Fruit fly (Drosophila melanogaster) whole organism, wandering third instar larva: ENCODE measurements around the gene CG32812.

Experiments used
- Abd-B ChIP-seq: fragments of >200 bp; optimal IDR thresholded peaks from 2 replicates; lab custom pipeline; 2017; ENCODE audit warnings: missing biosample characterization, missing genetic modification characterization
- CG9705 ChIP-seq: fragments of 200-800 bp; sonication (Bioruptor generic); optimal IDR thresholded peaks from 2 replicates; lab custom pipeline; 2018; ENCODE audit warnings: missing biosample characterization, mild to moderate bottlenecking, missing genetic modification characterization
- CrebA ChIP-seq: fragments of 200-800 bp; sonication (Bioruptor generic); optimal IDR thresholded peaks from 2 replicates; lab custom pipeline; 2016; ENCODE audit warnings: missing biosample characterization, mild to moderate bottlenecking, missing genetic modification characterization, borderline replicate concordance
- Dif ChIP-seq: fragments of 200-275, 200-300 bp; sonication (Bioruptor generic); optimal IDR thresholded peaks from 2 replicates; lab custom pipeline; 2018; ENCODE audit warnings: missing biosample characterization, missing genetic modification characterization; ENCODE audit not compliant: partially characterized antibody
- GATAd ChIP-seq: sonication (Bioruptor generic); optimal IDR thresholded peaks from 2 replicates; lab custom pipeline; 2016; ENCODE audit warnings: missing biosample characterization, missing genetic modification characterization
- HLH106 ChIP-seq: fragments of 200-800 bp; optimal IDR thresholded peaks from 3 replicates; lab custom pipeline; 2019; ENCODE audit warnings: missing biosample characterization, mild to moderate bottlenecking, missing genetic modification characterization, moderate library complexity
- Hnf4 ChIP-seq: fragments of 200-800 bp; sonication (Bioruptor generic); optimal IDR thresholded peaks from 2 replicates; lab custom pipeline; 2016; ENCODE audit warnings: missing biosample characterization, mild to moderate bottlenecking, missing genetic modification characterization
- Hr78 ChIP-seq: fragments of >200 bp; optimal IDR thresholded peaks from 2 replicates; lab custom pipeline; 2017; ENCODE audit warnings: missing biosample characterization, missing genetic modification characterization
- Hr83 ChIP-seq: fragments of 200-300 bp; sonication (Bioruptor generic); optimal IDR thresholded peaks from 2 replicates; lab custom pipeline; 2016; ENCODE audit warnings: missing biosample characterization, mild to moderate bottlenecking, missing genetic modification characterization, moderate library complexity; ENCODE audit not compliant: poor library complexity, severe bottlenecking
- Jra ChIP-seq: sonication (Bioruptor generic); optimal IDR thresholded peaks from 2 replicates; lab custom pipeline; 2016; ENCODE audit warnings: missing biosample characterization, missing genetic modification characterization
- Mio ChIP-seq: sonication (Bioruptor generic); optimal IDR thresholded peaks from 2 replicates; lab custom pipeline; 2016; ENCODE audit warnings: missing biosample characterization, missing genetic modification characterization
- Myc ChIP-seq: fragments of >200 bp; optimal IDR thresholded peaks from 2 replicates; lab custom pipeline; 2017
- N ChIP-seq: fragments of >200 bp; optimal IDR thresholded peaks from 2 replicates; lab custom pipeline; 2018; ENCODE audit warnings: missing biosample characterization, missing external identifiers, missing genetic modification characterization
- Vsx2 ChIP-seq: fragments of 200-300, 225-300 bp; sonication (Bioruptor generic); optimal IDR thresholded peaks from 2 replicates; lab custom pipeline; 2018; ENCODE audit warnings: missing biosample characterization, missing genetic modification characterization; ENCODE audit not compliant: partially characterized antibody
- br ChIP-seq: fragments of 200-800 bp; sonication (Bioruptor generic); optimal IDR thresholded peaks from 2 replicates; lab custom pipeline; 2016; ENCODE audit warnings: missing biosample characterization, missing genetic modification characterization
- dl ChIP-seq, 2 experiments: fragments of 175-275, 200-275 bp in 1 of 2; fragments of 200-275 bp in 1 of 2; sonication (Bioruptor generic); optimal IDR thresholded peaks; lab custom pipeline; 2018; ENCODE audit warnings: mild to moderate bottlenecking in 2 of 2, missing biosample characterization in 2 of 2, missing genetic modification characterization in 2 of 2, moderate library complexity in 2 of 2; ENCODE audit not compliant: partially characterized antibody in 2 of 2, insufficient read depth in 1 of 2
- dsf ChIP-seq: sonication (Bioruptor generic); optimal IDR thresholded peaks from 2 replicates; lab custom pipeline; 2016; ENCODE audit warnings: missing biosample characterization, missing genetic modification characterization, borderline replicate concordance
- foxo ChIP-seq, 2 experiments: fragments of 200-800 bp; sonication (Bioruptor generic); optimal IDR thresholded peaks; 2 replicates in 1 of 2; 3 replicates in 1 of 2; lab custom pipeline; 2016 to 2017; ENCODE audit warnings: missing biosample characterization in 2 of 2, missing genetic modification characterization in 2 of 2
- fru ChIP-seq: fragments of 200-800 bp; sonication (Bioruptor generic); optimal IDR thresholded peaks from 3 replicates; lab custom pipeline; 2016; ENCODE audit warnings: missing biosample characterization, mild to moderate bottlenecking, missing genetic modification characterization
- h ChIP-seq: fragments of 200-800 bp; sonication (Bioruptor generic); optimal IDR thresholded peaks from 3 replicates; lab custom pipeline; 2016; ENCODE audit warnings: missing biosample characterization, mild to moderate bottlenecking, missing genetic modification characterization
- jim ChIP-seq: fragments of 175-275, 200-325 bp; sonication (Bioruptor generic); optimal IDR thresholded peaks from 2 replicates; lab custom pipeline; 2016; ENCODE audit warnings: missing biosample characterization, mild to moderate bottlenecking, missing genetic modification characterization
- lola ChIP-seq: fragments of >200 bp; optimal IDR thresholded peaks from 2 replicates; lab custom pipeline; 2017; ENCODE audit warnings: missing biosample characterization, missing genetic modification characterization
- psq ChIP-seq: fragments of 200-800 bp; sonication (Bioruptor generic); optimal IDR thresholded peaks from 3 replicates; lab custom pipeline; 2017; ENCODE audit warnings: missing biosample characterization, mild to moderate bottlenecking, missing genetic modification characterization, moderate library complexity
- rgr ChIP-seq: fragments of 200-800 bp; sonication (Bioruptor generic); optimal IDR thresholded peaks from 3 replicates; lab custom pipeline; 2016; ENCODE audit warnings: missing biosample characterization, mild to moderate bottlenecking, missing genetic modification characterization
- sage ChIP-seq: fragments of 200-800 bp; sonication (Bioruptor generic); optimal IDR thresholded peaks from 2 replicates; lab custom pipeline; 2016; ENCODE audit warnings: missing biosample characterization, mild to moderate bottlenecking, missing genetic modification characterization
- sv ChIP-seq: fragments of 200-800 bp; sonication (Bioruptor generic); optimal IDR thresholded peaks from 3 replicates; lab custom pipeline; 2016; ENCODE audit warnings: missing biosample characterization, missing genetic modification characterization
- usp ChIP-seq: fragments of >200 bp; optimal IDR thresholded peaks from 2 replicates; lab custom pipeline; 2017; ENCODE audit warnings: missing biosample characterization, missing genetic modification characterization
- woc ChIP-seq: sonication (Bioruptor generic); optimal IDR thresholded peaks from 2 replicates; lab custom pipeline; 2016; ENCODE audit warnings: missing biosample characterization, mild to moderate bottlenecking, missing genetic modification characterization

Gene CG32812

dm6 chrX:1284238-1284637 is 2.9 kb upstream of the CG32812 start:
- no peak for TF ChIP-seq HLH106
- no peak for TF ChIP-seq Hnf4 (GFP tag; lab: Kevin White, UChicago)
- no peak for TF ChIP-seq sage (GFP tag; lab: Kevin White, UChicago)
- TF ChIP-seq woc (GFP tag; lab: Kevin White, UChicago) = no peak
- no peak for TF ChIP-seq sv (GFP tag; lab: Kevin White, UChicago)
- TF ChIP-seq lola (GFP tag; lab: Kevin White, UChicago) = no peak
- TF ChIP-seq dsf (GFP tag; lab: Kevin White, UChicago) = no peak
- no peak for TF ChIP-seq N
- no peak for TF ChIP-seq Vsx2 (GFP tag; lab: Kevin White, UChicago)
- no peak for TF ChIP-seq Jra (GFP tag; lab: Kevin White, UChicago)
- TF ChIP-seq psq (GFP tag; lab: Kevin White, UChicago) = no peak
- TF ChIP-seq dl (GFP tag; optimal IDR thresholded peaks at IDR 0.05; lab: Kevin White, UChicago; ENCODE audit: insufficient read depth in 1 of 2, partially characterized antibody in 2 of 2) = no peak
- no peak for TF ChIP-seq GATAd (GFP tag; lab: Kevin White, UChicago)
- TF ChIP-seq fru (GFP tag; lab: Kevin White, UChicago) = no peak
- no peak for TF ChIP-seq Dif (GFP tag; lab: Kevin White, UChicago)
- no peak for TF ChIP-seq jim (GFP tag; lab: Kevin White, UChicago)

dm6 chrX:1285273-1285672 is 1.8 kb upstream of the CG32812 start:
- no peak for TF ChIP-seq CG9705 (GFP tag; lab: Kevin White, UChicago)
- no peak for TF ChIP-seq Mio (GFP tag; lab: Kevin White, UChicago)
- TF ChIP-seq usp (GFP tag; lab: Kevin White, UChicago) = no peak
- TF ChIP-seq dsf (GFP tag; lab: Kevin White, UChicago) = no peak
- no peak for TF ChIP-seq Abd-B (GFP tag; lab: Kevin White, UChicago)
- TF ChIP-seq CrebA (GFP tag; lab: Kevin White, UChicago) = no peak
- no peak for TF ChIP-seq lola (GFP tag; lab: Kevin White, UChicago)
- TF ChIP-seq GATAd (GFP tag; lab: Kevin White, UChicago) = no peak

- TF ChIP-seq psq (GFP tag; lab: Kevin White, UChicago) (no peak), Myc (lab: Kevin White, UChicago) (peak; percentile 35)
- TF ChIP-seq, all 38 proteins: peak for 1
Measured at dm6 chrX:1286136-1286535, 954 bp upstream of the CG32812 start.

dm6 chrX:1288924-1289608 is 2.0 kb downstream of the CG32812 start:
- TF ChIP-seq Dif (GFP tag; lab: Kevin White, UChicago) (peak; percentile 11), h (GFP tag; lab: Kevin White, UChicago) (no peak), N (peak; percentile 61), Vsx2 (GFP tag; lab: Kevin White, UChicago) (peak; percentile 47), foxo (GFP tag; optimal IDR thresholded peaks at IDR 0.05; lab: Kevin White, UChicago) (no peak), Jra (GFP tag; lab: Kevin White, UChicago) (no peak), Myc (lab: Kevin White, UChicago) (peak; percentile 80)

dm6 chrX:1298287-1298686 is 11.2 kb downstream of the CG32812 start, which contains the start of gene CG32811:
Gene CG32811, minus strand, starts transcription at chrX:1298387.
- no peak for TF ChIP-seq woc (GFP tag; lab: Kevin White, UChicago)
- TF ChIP-seq foxo (GFP tag; optimal IDR thresholded peaks at IDR 0.05; lab: Kevin White, UChicago) = no peak
- TF ChIP-seq rgr (GFP tag; lab: Kevin White, UChicago) = no peak

- TF ChIP-seq br (GFP tag; lab: Kevin White, UChicago) = no peak
- no peak for TF ChIP-seq Hr83 (GFP tag; lab: Kevin White, UChicago)
- no peak for TF ChIP-seq Hr78 (GFP tag; lab: Kevin White, UChicago)
- TF ChIP-seq, all 38 proteins: peak for 0
Measured at dm6 chrX:1299928-1300327, 12.8 kb downstream of the CG32812 start.
